Fruit fly (Drosophila melanogaster): ENCODE data around the gene Kcmf1.

Kcmf1 gene

dm6 chr3R:8979850-8980775 lies 34.6 kb downstream of the Kcmf1 start (continued):
- peak; percentile 17 for TF ChIP-seq CG10267 (tag; optimal IDR thresholded peaks at IDR 0.05)
- TF ChIP-seq Tbp (GFP tag; optimal IDR thresholded peaks at IDR 0.05), result no peak
- peak; percentile 8 for TF ChIP-seq pum (GFP tag; optimal IDR thresholded peaks at IDR 0.05)
- TF ChIP-seq CG11560 (tag; IDR thresholded peaks at IDR 0.05), result no peak
- TF ChIP-seq abd-A (tag; optimal IDR thresholded peaks at IDR 0.05), result no peak
- no peak for TF ChIP-seq bigmax (GFP tag; optimal IDR thresholded peaks at IDR 0.05)
- no peak for TF ChIP-seq nerfin-1 (tag; optimal IDR thresholded peaks at IDR 0.05)
- TF ChIP-seq Hr51 (GFP tag; optimal IDR thresholded peaks at IDR 0.05), result peak in 1 of 2 experiments; percentile 10
- peak; percentile 54 for TF ChIP-seq seq (GFP tag; IDR thresholded peaks at IDR 0.05)
- TF ChIP-seq CG34422 (GFP tag; IDR thresholded peaks at IDR 0.05), result no peak
- peak; percentile 37 for TF ChIP-seq zen (tag; optimal IDR thresholded peaks at IDR 0.05)
- TF ChIP-seq Meics (GFP tag; optimal IDR thresholded peaks at IDR 0.05), result peak; percentile 6
- peak; percentile 3 for TF ChIP-seq CG12391 (tag; optimal IDR thresholded peaks at IDR 0.05)
- peak; percentile 36; the same call in 1 of the 2 replicates for TF ChIP-seq inv (GFP tag; IDR thresholded peaks at IDR 0.05; ENCODE audit: partially characterized antibody)
- TF ChIP-seq CG12769 (tag; optimal IDR thresholded peaks at IDR 0.05), result peak; percentile 6

dm6 chr3R:8978768-8979167 lies 35.9 kb downstream of the Kcmf1 start:
- 0 out of 2 replicates have a peak, but pooled peaks have one; percentile 20 for TF ChIP-seq E2f1 (GFP tag; IDR thresholded peaks at IDR 0.05)
- peak; percentile 58 for TF ChIP-seq fd96Cb (tag; optimal IDR thresholded peaks at IDR 0.05)
- no peak for TF ChIP-seq Dip2 (GFP tag; IDR thresholded peaks at IDR 0.05)
- peak; percentile 19; the same call in 1 of the 3 replicates for TF ChIP-seq croc (GFP tag; conservative IDR thresholded peaks at IDR 0.05)
- TF ChIP-seq Kr (GFP tag; optimal IDR thresholded peaks at IDR 0.05), result no peak
- TF ChIP-seq Sox102F (GFP tag; optimal IDR thresholded peaks at IDR 0.05), result peak; percentile 75
- 0 out of 3 replicates have a peak, but pooled peaks have one; percentile 50 for TF ChIP-seq CG11093 (GFP tag; IDR thresholded peaks at IDR 0.05)
- no peak for TF ChIP-seq Fer3 (tag; optimal IDR thresholded peaks at IDR 0.05)
- TF ChIP-seq Oli (tag; optimal IDR thresholded peaks at IDR 0.05), result peak; percentile 37
- peak; percentile 1 for TF ChIP-seq CG12104 (GFP tag; optimal IDR thresholded peaks at IDR 0.05)
- no peak for TF ChIP-seq CG7372 (GFP tag; IDR thresholded peaks at IDR 0.05)
- TF ChIP-seq grn (GFP tag; optimal IDR thresholded peaks at IDR 0.05), result no peak
- TF ChIP-seq CG8290 (GFP tag; optimal IDR thresholded peaks at IDR 0.05), result no peak
- TF ChIP-seq CG8290 (tag; optimal IDR thresholded peaks at IDR 0.05), result no peak
- no peak for TF ChIP-seq toy (GFP tag; IDR thresholded peaks at IDR 0.05)
- TF ChIP-seq ci (GFP tag; IDR thresholded peaks at IDR 0.05), result peak; percentile 80; the same call in 2 of the 3 replicates
- TF ChIP-seq CG2712 (tag; optimal IDR thresholded peaks at IDR 0.05), result peak; percentile 18
- TF ChIP-seq Med (GFP tag), result peak; percentile 15
- no peak for TF ChIP-seq Doc2 (GFP tag; IDR thresholded peaks at IDR 0.05)
- peak; percentile 67 for TF ChIP-seq CG10979 (tag; optimal IDR thresholded peaks at IDR 0.05)
- TF ChIP-seq CoRest (tag; optimal IDR thresholded peaks at IDR 0.05), result peak; percentile 54
- no peak for TF ChIP-seq MBD-R2 (GFP tag; IDR thresholded peaks at IDR 0.05)
- TF ChIP-seq NfI (GFP tag; optimal IDR thresholded peaks at IDR 0.05), result no peak
- peak; percentile 16 for TF ChIP-seq CG17385 (GFP tag; optimal IDR thresholded peaks at IDR 0.05)
- peak; percentile 11 for TF ChIP-seq CG9817 (tag; optimal IDR thresholded peaks at IDR 0.05)
- no peak for TF ChIP-seq gro (GFP tag; optimal IDR thresholded peaks at IDR 0.05)
- no peak for TF ChIP-seq Atf-2 (GFP tag; optimal IDR thresholded peaks at IDR 0.05)
- TF ChIP-seq CG15011 (GFP tag; optimal IDR thresholded peaks at IDR 0.05), result no peak
- TF ChIP-seq eve (GFP tag; optimal IDR thresholded peaks at IDR 0.05), result peak in 1 of 2 experiments; percentile 20
- TF ChIP-seq CG5953 (GFP tag; IDR thresholded peaks at IDR 0.05), result 0 out of 2 replicates have a peak, but pooled peaks have one; percentile 37
- no peak for TF ChIP-seq CG8944 (GFP tag; optimal IDR thresholded peaks at IDR 0.05)
- peak; percentile 14 for TF ChIP-seq CG9437 (GFP tag; optimal IDR thresholded peaks at IDR 0.05)
- TF ChIP-seq CG2889 (GFP tag; IDR thresholded peaks at IDR 0.05), result no peak
- TF ChIP-seq nerfin-1 (tag; optimal IDR thresholded peaks at IDR 0.05), result peak; percentile 6
